Worm (Caenorhabditis elegans) whole organism, L3 larva: Measurements from ENCODE around the gene col-187.

Experiments
- R02D3.7 ChIP-seq: fragments of 150-350 bp; optimal IDR thresholded peaks from 2 replicates; lab custom pipeline; 2014; ENCODE audit warnings: missing biosample characterization, missing genetic modification characterization
- aly-2 ChIP-seq: fragments of 150-350 bp; optimal IDR thresholded peaks from 2 replicates; lab custom pipeline; 2014; ENCODE audit warnings: missing biosample characterization, missing genetic modification characterization
- ceh-28 ChIP-seq: fragments of 150-350 bp; optimal IDR thresholded peaks from 2 replicates; lab custom pipeline; 2014; ENCODE audit warnings: missing biosample characterization, missing genetic modification reagents, missing genetic modification characterization
- ceh-82 ChIP-seq: fragments of 150-350 bp; optimal IDR thresholded peaks from 2 replicates; lab custom pipeline; 2014; ENCODE audit warnings: missing biosample characterization, missing genetic modification characterization
- ceh-9 ChIP-seq: sonication (generic microtip); optimal IDR thresholded peaks from 2 replicates; lab custom pipeline; 2018; ENCODE audit warnings: missing biosample characterization, missing genetic modification characterization
- egl-27 ChIP-seq: sonication (generic microtip); optimal IDR thresholded peaks from 4 replicates; lab custom pipeline; 2017; ENCODE audit warnings: missing biosample characterization, missing genetic modification reagents, missing genetic modification characterization
- egl-5 ChIP-seq: fragments of 150-350 bp; optimal IDR thresholded peaks from 2 replicates; lab custom pipeline; 2017; ENCODE audit warnings: missing biosample characterization, missing genetic modification reagents, missing genetic modification characterization, inconsistent platforms
- elt-1 ChIP-seq: fragments of 150-350 bp; optimal IDR thresholded peaks from 2 replicates; lab custom pipeline; 2014; ENCODE audit warnings: missing biosample characterization, missing genetic modification characterization
- elt-2 ChIP-seq: sonication (generic microtip); optimal IDR thresholded peaks from 2 replicates; lab custom pipeline; 2016; ENCODE audit warnings: missing genetic modification reagents, mild to moderate bottlenecking, missing genetic modification characterization, missing compliant biosample characterization
- elt-3 ChIP-seq, 3 experiments: fragments of 150-350 bp in 1 of 3; sonication (generic microtip) in 2 of 3; optimal IDR thresholded peaks; 2 replicates in 2 of 3; 4 replicates in 1 of 3; lab custom pipeline; 2014 to 2017; ENCODE audit warnings: missing biosample characterization in 3 of 3, missing genetic modification characterization in 3 of 3
- eor-1 ChIP-seq, 2 experiments: fragments of 150-350 bp; optimal IDR thresholded peaks; 2 replicates each; lab custom pipeline; 2014 to 2018; ENCODE audit warnings: missing biosample characterization in 2 of 2, missing genetic modification characterization in 2 of 2
- fkh-10 ChIP-seq: sonication (generic microtip); optimal IDR thresholded peaks from 2 replicates; lab custom pipeline; 2017; ENCODE audit warnings: missing biosample characterization, missing genetic modification reagents, missing genetic modification characterization
- fkh-2 ChIP-seq: fragments of 150-350 bp; optimal IDR thresholded peaks from 2 replicates; lab custom pipeline; 2014; ENCODE audit warnings: missing biosample characterization, missing genetic modification reagents, missing genetic modification characterization
- fos-1 ChIP-seq: fragments of 150-350 bp; optimal IDR thresholded peaks from 2 replicates; lab custom pipeline; 2014; ENCODE audit warnings: missing biosample characterization, missing genetic modification characterization
- hmg-11 ChIP-seq: sonication (generic microtip); optimal IDR thresholded peaks from 2 replicates; lab custom pipeline; 2016; ENCODE audit warnings: missing genetic modification characterization, missing compliant biosample characterization
- jun-1 ChIP-seq: fragments of 150-350 bp; optimal IDR thresholded peaks from 2 replicates; lab custom pipeline; 2014; ENCODE audit warnings: missing biosample characterization, missing genetic modification reagents, missing genetic modification characterization
- lin-39 ChIP-seq: fragments of 150-350 bp; optimal IDR thresholded peaks from 2 replicates; lab custom pipeline; 2018; ENCODE audit warnings: missing biosample characterization, missing genetic modification reagents, missing genetic modification characterization
- lsy-12 ChIP-seq: sonication (generic microtip); optimal IDR thresholded peaks from 2 replicates; lab custom pipeline; 2016; ENCODE audit warnings: mild to moderate bottlenecking, missing genetic modification characterization, missing compliant biosample characterization
- mml-1 ChIP-seq: fragments of 150-350 bp; sonication (generic microtip); optimal IDR thresholded peaks from 3 replicates; lab custom pipeline; 2014; ENCODE audit warnings: missing biosample characterization, missing genetic modification characterization
- nfya-1 ChIP-seq: sonication (generic microtip); optimal IDR thresholded peaks from 2 replicates; lab custom pipeline; 2017; ENCODE audit warnings: missing genetic modification characterization, mild to moderate bottlenecking, missing compliant biosample characterization, antibody characterized with exemption, moderate library complexity; ENCODE audit not compliant: insufficient read depth
- nhr-11 ChIP-seq: fragments of 150-350 bp; optimal IDR thresholded peaks from 2 replicates; lab custom pipeline; 2014; ENCODE audit warnings: missing biosample characterization, missing genetic modification characterization
- nhr-237 ChIP-seq: fragments of 150-350 bp; optimal IDR thresholded peaks from 2 replicates; lab custom pipeline; 2014; ENCODE audit warnings: missing biosample characterization, missing genetic modification characterization
- nhr-25 ChIP-seq: sonication (generic microtip); optimal IDR thresholded peaks from 2 replicates; lab custom pipeline; 2017; ENCODE audit warnings: missing biosample characterization, missing genetic modification characterization
- nhr-67 ChIP-seq: fragments of 150-350 bp; optimal IDR thresholded peaks from 2 replicates; lab custom pipeline; 2014; ENCODE audit warnings: missing biosample characterization, missing genetic modification characterization
- nhr-76 ChIP-seq: fragments of 150-350 bp; sonication (generic microtip); optimal IDR thresholded peaks from 5 replicates; lab custom pipeline; 2014; ENCODE audit warnings: missing biosample characterization, missing genetic modification characterization
- nhr-77 ChIP-seq: fragments of 150-350 bp; optimal IDR thresholded peaks from 2 replicates; lab custom pipeline; 2014; ENCODE audit warnings: missing biosample characterization, missing genetic modification characterization
- pha-4 ChIP-seq: fragments of 150-350 bp; optimal IDR thresholded peaks from 2 replicates; lab custom pipeline; 2014; ENCODE audit warnings: missing biosample characterization, missing genetic modification reagents, missing genetic modification characterization
- pqm-1 ChIP-seq: fragments of 150-350 bp; optimal IDR thresholded peaks from 2 replicates; lab custom pipeline; 2017; ENCODE audit warnings: missing biosample characterization, missing genetic modification characterization, inconsistent platforms
- sea-2 ChIP-seq: fragments of 150-350 bp; sonication (generic microtip); optimal IDR thresholded peaks from 4 replicates; lab custom pipeline; 2014; ENCODE audit warnings: missing biosample characterization, missing genetic modification reagents, missing genetic modification characterization
- unc-39 ChIP-seq: sonication (generic microtip); optimal IDR thresholded peaks from 4 replicates; lab custom pipeline; 2017; ENCODE audit warnings: missing biosample characterization, missing genetic modification characterization
- zag-1 ChIP-seq: fragments of 150-350 bp; optimal IDR thresholded peaks from 2 replicates; lab custom pipeline; 2014; ENCODE audit warnings: missing biosample characterization, missing genetic modification characterization
- ztf-4 ChIP-seq: fragments of 150-350 bp; optimal IDR thresholded peaks from 2 replicates; lab custom pipeline; 2014; ENCODE audit warnings: missing biosample characterization, missing genetic modification characterization

Gene col-187

DNA sequence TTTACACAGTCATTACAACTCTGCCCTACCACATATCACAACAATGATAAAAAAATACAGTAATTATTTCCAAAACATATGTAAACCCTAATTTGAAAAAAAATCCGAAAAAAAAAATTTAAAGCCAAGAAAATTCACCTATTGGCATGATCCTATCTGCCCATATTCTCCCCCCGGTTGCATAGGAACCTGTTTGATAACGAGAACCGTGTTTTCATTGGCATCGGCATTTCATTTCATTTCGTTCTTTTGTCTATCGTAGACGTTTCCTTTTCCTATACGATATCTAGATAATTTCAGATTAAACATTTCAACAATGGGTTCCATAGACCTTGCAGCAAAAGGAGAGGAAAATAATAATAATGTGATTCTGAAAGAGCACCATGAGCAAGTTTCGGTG lies 42.2 kb upstream of the col-187 start, which contains the start of gene mboa-1:
Gene mboa-1, plus strand, starts transcription at position 301 of the 400 bp plus-strand sequence.
- no peak for TF ChIP-seq sea-2 (GFP tag; lab: Kevin White, UChicago)
- no peak for TF ChIP-seq unc-39 (tag; lab: Kevin White, UChicago)
- TF ChIP-seq ceh-9: no peak
- no peak for TF ChIP-seq elt-1
- TF ChIP-seq fkh-2: no peak
- TF ChIP-seq fkh-10 (GFP tag; lab: Kevin White, UChicago): no peak
- TF ChIP-seq nhr-67: no peak
- no peak for TF ChIP-seq ztf-4 (tag; lab: Kevin White, UChicago)
- TF ChIP-seq R02D3.7 (tag; lab: Kevin White, UChicago): no peak
- TF ChIP-seq nhr-77 (tag; lab: Kevin White, UChicago): no peak
- no peak for TF ChIP-seq nhr-11 (tag; lab: Kevin White, UChicago)
- TF ChIP-seq elt-3 (tag; optimal IDR thresholded peaks at IDR 0.05; lab: Kevin White, UChicago): no peak
- no peak for TF ChIP-seq ceh-82
- TF ChIP-seq nhr-76 (tag; lab: Kevin White, UChicago): no peak
- TF ChIP-seq hmg-11 (tag; lab: Kevin White, UChicago): no peak

DNA sequence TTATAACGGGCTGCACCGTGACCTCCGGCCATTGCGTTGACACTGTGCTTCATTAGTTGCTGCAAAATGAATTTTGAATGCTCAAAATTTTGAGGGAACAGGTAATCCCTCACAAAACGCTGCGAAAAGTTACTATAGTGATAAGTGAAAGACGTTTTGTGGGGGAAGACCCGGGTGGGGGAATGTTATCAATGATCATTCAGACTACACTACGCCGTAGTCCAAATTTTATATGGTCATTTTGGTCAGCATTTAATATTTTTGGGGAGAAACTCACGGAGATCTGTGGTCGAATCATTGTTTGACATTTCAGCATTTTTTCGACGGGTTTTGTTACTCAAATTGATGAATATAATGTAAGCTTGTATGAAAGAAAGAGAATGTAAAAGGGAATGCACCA lies 33.5 kb upstream of the col-187 start:
- peak; percentile 52 for TF ChIP-seq pqm-1
- no peak for TF ChIP-seq fos-1 (tag; lab: Kevin White, UChicago)
- TF ChIP-seq nhr-77 (tag; lab: Kevin White, UChicago): no peak
- peak; percentile 57 for TF ChIP-seq elt-2
- TF ChIP-seq mml-1 (tag; lab: Kevin White, UChicago): no peak
- no peak for TF ChIP-seq zag-1 (tag; lab: Kevin White, UChicago)
- TF ChIP-seq nhr-237: no peak
- no peak for TF ChIP-seq nfya-1 (tag; lab: Kevin White, UChicago)
- no peak for TF ChIP-seq jun-1 (tag; lab: Kevin White, UChicago)
- TF ChIP-seq, all 47 proteins: peak for 2

DNA sequence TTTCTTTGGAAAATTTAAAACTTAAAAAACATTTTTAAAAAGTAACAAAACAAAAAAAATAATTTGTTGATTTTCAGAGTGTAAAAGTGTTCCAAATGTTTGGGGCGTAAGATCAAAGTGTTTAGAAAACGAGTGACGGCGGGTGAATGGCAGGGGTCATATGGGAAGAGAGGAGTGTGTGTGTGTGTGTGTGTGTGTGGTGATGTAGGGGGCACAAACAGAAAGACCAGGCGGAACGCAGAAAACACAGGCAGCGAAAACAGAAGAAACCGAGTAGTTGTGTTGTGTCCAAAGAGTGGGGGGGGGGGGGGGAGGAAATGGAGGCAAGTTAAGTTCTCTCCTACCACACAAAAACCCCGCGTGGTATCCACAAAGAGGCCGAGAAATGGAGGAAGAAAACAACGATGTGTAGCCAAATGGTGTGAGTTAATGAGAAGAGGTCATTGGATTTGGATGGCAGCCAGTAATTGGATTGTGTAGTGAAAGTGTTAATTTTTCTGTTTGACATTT lies 32.4 kb upstream of the col-187 start, which contains the start of gene B0395.3:
Gene B0395.3, minus strand, starts transcription at position 51 of the 510 bp plus-strand sequence.
- TF ChIP-seq lin-39: peak; percentile 51
- peak; percentile 41 for TF ChIP-seq nfya-1 (tag; lab: Kevin White, UChicago)
- TF ChIP-seq hmg-11 (tag; lab: Kevin White, UChicago): peak; percentile 69
- peak; percentile 77 for TF ChIP-seq pha-4
- peak; percentile 44 for TF ChIP-seq elt-2
- TF ChIP-seq R02D3.7 (tag; lab: Kevin White, UChicago): no peak
- no peak for TF ChIP-seq fos-1 (tag; lab: Kevin White, UChicago)
- no peak for TF ChIP-seq eor-1 (tag; optimal IDR thresholded peaks at IDR 0.05; lab: Kevin White, UChicago)
- TF ChIP-seq nhr-25 (tag; lab: Kevin White, UChicago): peak; percentile 31
- peak; percentile 58 for TF ChIP-seq egl-5 (tag; lab: Kevin White, UChicago)
- no peak for TF ChIP-seq nhr-67

DNA sequence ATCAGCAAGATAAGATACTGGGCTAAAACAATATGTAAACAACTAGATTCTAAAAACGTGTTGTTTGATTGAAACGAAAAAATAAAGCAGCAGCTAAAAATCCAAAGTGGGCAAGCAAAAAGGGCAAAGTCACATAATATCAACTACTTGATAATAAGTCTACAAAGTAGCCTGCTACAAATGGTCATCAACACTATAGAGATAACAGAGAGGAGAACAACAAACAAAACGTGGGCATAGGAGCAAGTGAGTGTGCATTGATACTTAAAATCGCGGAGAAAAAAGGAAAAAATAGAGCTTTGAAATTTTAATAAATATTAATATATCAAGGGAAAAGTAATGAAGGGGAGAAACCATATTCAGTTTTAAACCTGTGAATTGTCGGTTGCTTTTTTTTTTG lies 30.9 kb upstream of the col-187 start:
- TF ChIP-seq elt-2 (peak; percentile 53), ceh-28 (tag; lab: Kevin White, UChicago) (no peak), pha-4 (peak; percentile 18), lsy-12 (no peak), pqm-1 (peak; percentile 81)

DNA sequence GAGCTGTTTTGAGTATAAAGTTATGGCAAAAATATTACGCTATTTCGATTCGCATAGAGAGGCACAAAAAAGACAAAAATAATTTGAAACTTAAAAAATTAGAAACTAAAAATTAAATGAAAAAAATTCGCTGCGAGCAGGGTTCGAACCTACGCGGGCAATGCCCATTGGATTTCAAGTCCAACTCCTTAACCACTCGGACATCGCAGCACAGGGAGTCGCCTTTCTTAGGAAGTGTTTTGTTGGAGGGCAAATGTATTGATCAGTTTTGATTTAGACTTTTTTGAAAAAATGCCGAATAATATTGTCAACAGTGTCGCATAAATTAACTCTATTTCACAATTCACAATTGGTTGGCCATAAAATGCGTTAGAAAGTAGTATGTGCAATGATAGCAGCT lies 30.2 kb upstream of the col-187 start:
- peak; percentile 34 for TF ChIP-seq pqm-1
- TF ChIP-seq aly-2 (tag; lab: Kevin White, UChicago): no peak
- TF ChIP-seq nfya-1 (tag; lab: Kevin White, UChicago): peak; percentile 16

DNA sequence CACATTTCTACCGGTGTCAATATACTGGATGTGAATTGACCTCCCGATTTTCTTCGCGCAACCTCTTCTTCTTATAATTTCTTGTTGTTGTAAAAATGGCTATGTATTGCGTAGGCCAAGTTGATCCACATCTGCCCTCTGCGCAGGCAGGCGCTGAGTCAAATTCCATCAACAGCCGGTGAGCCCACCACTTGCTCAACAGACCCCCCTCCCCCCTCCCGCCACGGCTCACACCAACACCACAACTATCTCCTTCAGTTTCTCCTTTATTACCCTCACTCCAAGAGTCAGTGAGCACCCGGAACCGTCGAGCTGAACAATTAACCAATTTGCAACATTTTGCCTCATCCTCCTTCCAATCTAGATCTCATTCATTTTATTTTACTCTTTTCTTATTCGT lies 28.4 kb upstream of the col-187 start:
- TF ChIP-seq sea-2 (GFP tag; lab: Kevin White, UChicago) (no peak), elt-3 (tag; optimal IDR thresholded peaks at IDR 0.05; lab: Kevin White, UChicago) (no peak), elt-1 (no peak), unc-39 (tag; lab: Kevin White, UChicago) (no peak), hmg-11 (tag; lab: Kevin White, UChicago) (no peak), nhr-11 (tag; lab: Kevin White, UChicago) (no peak), egl-27 (tag; lab: Kevin White, UChicago) (no peak), eor-1 (tag; optimal IDR thresholded peaks at IDR 0.05; lab: Kevin White, UChicago) (no peak), nfya-1 (tag; lab: Kevin White, UChicago) (no peak), fkh-2 (no peak)
